Worm (Caenorhabditis elegans): Measurements from ENCODE around the gene F12F6.7.

F12F6.7 gene

DNA sequence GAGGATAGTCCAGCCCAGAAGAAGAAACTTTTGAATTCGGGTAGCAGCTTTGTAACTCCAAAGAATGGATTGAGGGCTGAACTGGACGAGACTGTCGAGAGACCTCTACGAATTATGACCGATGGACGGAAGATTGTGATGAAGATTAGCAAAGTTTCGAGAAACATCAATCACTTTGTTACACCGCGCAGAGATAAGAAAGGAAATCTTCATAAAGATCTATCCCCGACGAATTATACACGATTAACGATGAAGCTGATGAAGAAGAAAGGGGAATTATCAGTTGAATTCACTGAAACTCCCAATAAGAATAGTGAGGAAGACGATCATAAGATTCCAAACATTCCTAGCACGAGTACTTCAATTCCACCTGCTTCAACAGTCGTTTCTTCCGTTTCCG lies 38.1 kb upstream of the F12F6.7 start:
- TF ChIP-seq elt-2 (tag; optimal IDR thresholded peaks at IDR 0.05): no peak

DNA sequence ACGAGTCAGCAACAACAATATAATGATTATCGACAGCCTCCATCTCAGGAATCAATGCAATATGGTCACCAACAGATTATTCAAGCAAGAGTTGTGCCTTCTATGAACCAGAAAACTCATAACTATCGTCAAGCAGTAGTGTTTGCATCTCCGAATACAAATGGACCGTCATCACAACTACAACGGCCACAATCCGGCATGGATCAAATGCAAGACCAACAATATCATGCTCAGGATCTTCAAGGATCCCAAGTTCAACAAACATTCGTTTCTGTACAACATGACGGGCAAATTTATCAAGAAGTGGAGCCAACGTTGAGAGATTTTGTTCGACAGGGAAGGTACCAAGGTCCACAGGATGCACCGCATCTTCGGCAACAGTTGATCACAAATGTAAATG lies 35.4 kb upstream of the F12F6.7 start:
- TF ChIP-seq zip-5 (tag; optimal IDR thresholded peaks at IDR 0.05) (no peak), ceh-6 (GFP tag; optimal IDR thresholded peaks at IDR 0.05) (no peak)

DNA sequence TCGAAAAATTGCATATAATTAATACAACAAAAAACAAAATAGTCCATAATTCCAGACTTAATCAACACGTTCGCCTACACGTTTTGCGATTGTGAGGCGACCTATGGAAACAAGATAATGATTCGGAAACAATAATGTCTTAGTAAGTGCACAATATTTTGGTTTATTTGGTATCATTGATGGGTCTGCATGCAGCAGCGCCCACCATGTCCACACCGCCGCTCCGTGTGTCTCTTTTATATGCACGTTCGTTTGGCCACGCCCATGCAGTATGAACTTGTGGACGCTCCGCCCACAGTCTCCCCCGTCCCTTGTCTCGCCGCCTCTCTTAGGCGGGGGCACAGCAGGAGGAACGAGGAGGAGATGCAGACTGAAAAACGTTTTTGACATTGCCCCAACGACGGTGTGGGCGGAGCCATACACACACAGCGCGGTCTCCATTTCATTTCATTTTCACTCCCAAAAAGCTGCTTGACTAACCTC lies 32.6 kb upstream of the F12F6.7 start, which contains the start of gene mig-38:
Gene mig-38 (plus strand): TSS at position 54 of the 483 bp plus-strand sequence.
- TF ChIP-seq pat-9 (tag; optimal IDR thresholded peaks at IDR 0.05): no peak
- no peak for TF ChIP-seq pag-3 (tag; optimal IDR thresholded peaks at IDR 0.05; ENCODE audit: borderline replicate concordance)
- TF ChIP-seq sox-4 (tag; optimal IDR thresholded peaks at IDR 0.05): no peak
- no peak for TF ChIP-seq eyg-1 (tag; optimal IDR thresholded peaks at IDR 0.05)
- peak; percentile 44 for TF ChIP-seq syd-9 (tag; optimal IDR thresholded peaks at IDR 0.05)
- no peak for TF ChIP-seq dve-1 (tag; optimal IDR thresholded peaks at IDR 0.05)
- TF ChIP-seq pax-1 (tag; optimal IDR thresholded peaks at IDR 0.05): no peak
- TF ChIP-seq unc-55 (GFP tag; optimal IDR thresholded peaks at IDR 0.05): no peak
- TF ChIP-seq ref-2 (tag; optimal IDR thresholded peaks at IDR 0.05): peak; percentile 54
- TF ChIP-seq C38D4.7 (GFP tag; optimal IDR thresholded peaks at IDR 0.05): no peak
- TF ChIP-seq ceh-31 (tag; optimal IDR thresholded peaks at IDR 0.05): peak; percentile 25
- TF ChIP-seq tbx-7 (tag; optimal IDR thresholded peaks at IDR 0.05): no peak
- no peak for TF ChIP-seq K09A11.1 (tag; optimal IDR thresholded peaks at IDR 0.05; ENCODE audit: insufficient read depth)
- TF ChIP-seq unc-3 (GFP tag; conservative IDR thresholded peaks at IDR 0.05): no peak
- TF ChIP-seq unc-3 (tag; optimal IDR thresholded peaks at IDR 0.05): no peak
- TF ChIP-seq ceh-14 (tag; optimal IDR thresholded peaks at IDR 0.05): peak; percentile 70
- TF ChIP-seq ceh-45 (GFP tag; IDR thresholded peaks at IDR 0.05): no peak
- peak; percentile 4 for TF ChIP-seq F13H6.1 (tag; optimal IDR thresholded peaks at IDR 0.05)
- TF ChIP-seq hlh-8 (tag; optimal IDR thresholded peaks at IDR 0.05): no peak
- peak; percentile 48 for TF ChIP-seq sdc-2 (tag; optimal IDR thresholded peaks at IDR 0.05)
- TF ChIP-seq ceh-19 (GFP tag; optimal IDR thresholded peaks at IDR 0.05): no peak
- TF ChIP-seq fkh-10 (GFP tag; optimal IDR thresholded peaks at IDR 0.05): no peak
- peak; percentile 31 for TF ChIP-seq mec-3 (tag; optimal IDR thresholded peaks at IDR 0.05; ENCODE audit: borderline replicate concordance)
- TF ChIP-seq Y22D7AL.16 (tag; optimal IDR thresholded peaks at IDR 0.05): no peak
- TF ChIP-seq nfya-1 (tag; optimal IDR thresholded peaks at IDR 0.05): peak; percentile 58
- no peak for TF ChIP-seq fkh-6 (tag; optimal IDR thresholded peaks at IDR 0.05)
- TF ChIP-seq ceh-2 (tag; optimal IDR thresholded peaks at IDR 0.05): peak; percentile 21
- no peak for TF ChIP-seq pros-1 (tag; optimal IDR thresholded peaks at IDR 0.05)
- peak; percentile 17 for TF ChIP-seq C08G9.2 (tag; optimal IDR thresholded peaks at IDR 0.05)
- peak; percentile 32 for TF ChIP-seq unc-42 (tag; optimal IDR thresholded peaks at IDR 0.05)
- no peak for TF ChIP-seq ceh-22 (tag; optimal IDR thresholded peaks at IDR 0.05)
- no peak for TF ChIP-seq ceh-24 (tag; optimal IDR thresholded peaks at IDR 0.05)
- peak; percentile 26 for TF ChIP-seq tbx-2 (tag; optimal IDR thresholded peaks at IDR 0.05)
- no peak for TF ChIP-seq che-1 (tag; optimal IDR thresholded peaks at IDR 0.05)
- no peak for TF ChIP-seq K02D7.2 (tag; optimal IDR thresholded peaks at IDR 0.05)
- peak; percentile 61 for TF ChIP-seq dmd-4 (tag; optimal IDR thresholded peaks at IDR 0.05; ENCODE audit: borderline replicate concordance)
- TF ChIP-seq ceh-18 (tag; optimal IDR thresholded peaks at IDR 0.05): peak; percentile 57
- TF ChIP-seq T23F11.4 (GFP tag; optimal IDR thresholded peaks at IDR 0.05): no peak
- peak; percentile 43 for TF ChIP-seq rnt-1 (tag; optimal IDR thresholded peaks at IDR 0.05)
- peak; percentile 29 for TF ChIP-seq ceh-6 (GFP tag; optimal IDR thresholded peaks at IDR 0.05)
- TF ChIP-seq nhr-232 (tag; optimal IDR thresholded peaks at IDR 0.05): no peak
- no peak for TF ChIP-seq ahr-1 (tag; optimal IDR thresholded peaks at IDR 0.05)
- no peak for TF ChIP-seq ceh-30 (tag; optimal IDR thresholded peaks at IDR 0.05)
- TF ChIP-seq ceh-9 (tag; optimal IDR thresholded peaks at IDR 0.05): no peak
- TF ChIP-seq hlh-15 (tag; optimal IDR thresholded peaks at IDR 0.05): no peak
- peak; percentile 26 for TF ChIP-seq elt-4 (tag; optimal IDR thresholded peaks at IDR 0.05)
- peak; percentile 20 for TF ChIP-seq ceh-34 (tag; optimal IDR thresholded peaks at IDR 0.05)
- TF ChIP-seq ama-1 (optimal IDR thresholded peaks at IDR 0.05): peak; percentile 84
